Fruit fly (Drosophila melanogaster): ENCODE measurements around the gene CG32579.

CG32579 gene

dm6 chrX:16335107-16335642, 12.1 kb downstream of the CG32579 start (continued):
- TF ChIP-seq CG7839 (tag; optimal IDR thresholded peaks at IDR 0.05) (peak; percentile 74), gsb (GFP tag; IDR thresholded peaks at IDR 0.05) (peak; percentile 60), exex (tag; optimal IDR thresholded peaks at IDR 0.05) (peak; percentile 34), ab (GFP tag; optimal IDR thresholded peaks at IDR 0.05) (peak; percentile 19), CG18262 (tag; optimal IDR thresholded peaks at IDR 0.05) (peak; percentile 30), crp (GFP tag; optimal IDR thresholded peaks at IDR 0.05) (peak in 1 of 2 experiments; percentile 18), CTCF (GFP tag; optimal IDR thresholded peaks at IDR 0.05) (no peak), stc (GFP tag; IDR thresholded peaks at IDR 0.05) (peak; percentile 83), Aef1 (GFP tag; IDR thresholded peaks at IDR 0.05) (peak; percentile 78), trem (tag; optimal IDR thresholded peaks at IDR 0.05) (peak; percentile 31), stwl (tag; optimal IDR thresholded peaks at IDR 0.05) (no peak), PHDP (tag; optimal IDR thresholded peaks at IDR 0.05) (peak; percentile 67), sd (tag; optimal IDR thresholded peaks at IDR 0.05) (no peak), CG12942 (GFP tag; optimal IDR thresholded peaks at IDR 0.05) (peak; percentile 46), CG11247 (GFP tag; IDR thresholded peaks at IDR 0.05) (no peak), CG18011 (GFP tag; optimal IDR thresholded peaks at IDR 0.05) (peak; percentile 63), Side (GFP tag; optimal IDR thresholded peaks at IDR 0.05) (peak; percentile 49), zfh2 (GFP tag; optimal IDR thresholded peaks at IDR 0.05) (peak; percentile 77), run (tag; optimal IDR thresholded peaks at IDR 0.05) (peak; percentile 10), CG12155 (GFP tag; optimal IDR thresholded peaks at IDR 0.05) (peak; percentile 98), Atf3 (GFP tag; optimal IDR thresholded peaks at IDR 0.05) (peak; percentile 26), E2f1 (GFP tag; IDR thresholded peaks at IDR 0.05) (peak; percentile 77), Hand (GFP tag; optimal IDR thresholded peaks at IDR 0.05) (peak; percentile 57), Xrp1 (GFP tag; IDR thresholded peaks at IDR 0.05) (peak; percentile 81), CG2116 (GFP tag; optimal IDR thresholded peaks at IDR 0.05) (peak; percentile 50), lbe (GFP tag; optimal IDR thresholded peaks at IDR 0.05) (peak; percentile 32), pfk (GFP tag; optimal IDR thresholded peaks at IDR 0.05) (peak; percentile 23), CG13287 (GFP tag; IDR thresholded peaks at IDR 0.05; ENCODE audit: partially characterized antibody) (peak; percentile 19; the same call in 1 of the 2 replicates), NC2β (GFP tag; optimal IDR thresholded peaks at IDR 0.05) (peak; percentile 57), esg (GFP tag; conservative IDR thresholded peaks at IDR 0.05) (peak; percentile 71), CG16815 (GFP tag; optimal IDR thresholded peaks at IDR 0.05) (peak; percentile 36), gce (GFP tag; IDR thresholded peaks at IDR 0.05) (peak; percentile 61; the same call in 2 of the 3 replicates), CG14441 (GFP tag; IDR thresholded peaks at IDR 0.05) (peak; percentile 82), psq (GFP tag; optimal IDR thresholded peaks at IDR 0.05) (no peak), CG4404 (GFP tag; IDR thresholded peaks at IDR 0.05) (peak; percentile 42; the same call in 1 of the 2 replicates), zfh1 (GFP tag; IDR thresholded peaks at IDR 0.05) (peak; percentile 78), CG13624 (GFP tag; optimal IDR thresholded peaks at IDR 0.05) (peak; percentile 71), CG10654 (GFP tag; optimal IDR thresholded peaks at IDR 0.05) (peak; percentile 56), CG34224 (GFP tag; IDR thresholded peaks at IDR 0.05; ENCODE audit: partially characterized antibody) (no peak), Dad (GFP tag; optimal IDR thresholded peaks at IDR 0.05) (peak; percentile 75), CG7271 (tag; optimal IDR thresholded peaks at IDR 0.05) (no peak), CG14710 (tag; optimal IDR thresholded peaks at IDR 0.05) (peak; percentile 34), Bgb (GFP tag; IDR thresholded peaks at IDR 0.05; ENCODE audit: partially characterized antibody) (no peak), chinmo (GFP tag; IDR thresholded peaks at IDR 0.05; ENCODE audit: partially characterized antibody) (0 out of 4 replicates have a peak, but pooled peaks have one; percentile 40), Nf-YA (GFP tag; IDR thresholded peaks at IDR 0.05) (peak; percentile 54; the same call in 1 of the 2 replicates), CG6272 (GFP tag; IDR thresholded peaks at IDR 0.05) (peak; percentile 53), CG13894 (tag; optimal IDR thresholded peaks at IDR 0.05) (peak; percentile 78), grau (tag; optimal IDR thresholded peaks at IDR 0.05) (peak; percentile 54), CG8290 (GFP tag; optimal IDR thresholded peaks at IDR 0.05) (peak; percentile 5), CG8290 (tag; optimal IDR thresholded peaks at IDR 0.05) (peak in 1 of 2 experiments; percentile 79), CG12104 (GFP tag; optimal IDR thresholded peaks at IDR 0.05) (peak; percentile 73)
